Fruit fly (Drosophila melanogaster) whole organism, embryonic: Measurements from ENCODE around the gene CG42375.

Source experiments
- Aef1 ChIP-seq: fragments of 200-800 bp; sonication (Bioruptor generic); IDR thresholded peaks from 3 replicates; pipeline ENCODE4 v1.3.6; 2022; ENCODE audit warnings: missing biosample characterization, missing genetic modification characterization
- Asciz ChIP-seq: fragments of 200-800 bp; sonication (Bioruptor generic); optimal IDR thresholded peaks from 2 replicates; lab custom pipeline; 2017; ENCODE audit warnings: missing biosample characterization, mild to moderate bottlenecking, missing genetic modification characterization, missing genetic modification reagents
- BtbVII ChIP-seq: fragments of 200-800 bp; sonication (Bioruptor generic); optimal IDR thresholded peaks from 3 replicates; lab custom pipeline; 2017; ENCODE audit warnings: missing biosample characterization, mild to moderate bottlenecking, missing genetic modification characterization
- CG11504 ChIP-seq: fragments of 200-800 bp; sonication (Bioruptor generic); optimal IDR thresholded peaks from 3 replicates; lab custom pipeline; 2019; ENCODE audit warnings: missing biosample characterization, mild to moderate bottlenecking, missing genetic modification characterization, moderate library complexity
- CG15601 ChIP-seq: fragments of 200-800 bp; sonication (Bioruptor generic); optimal IDR thresholded peaks from 3 replicates; lab custom pipeline; 2019; ENCODE audit warnings: missing biosample characterization, mild to moderate bottlenecking, missing genetic modification characterization, moderate library complexity
- CG1603 ChIP-seq: fragments of 200-800 bp; sonication (Bioruptor generic); optimal IDR thresholded peaks from 2 replicates; lab custom pipeline; 2019; ENCODE audit warnings: missing biosample characterization, mild to moderate bottlenecking, missing genetic modification characterization, moderate library complexity
- CG17328 ChIP-seq: fragments of 200-800 bp; sonication (Bioruptor generic); IDR thresholded peaks from 2 replicates; pipeline ENCODE4 v1.3.6; 2022; ENCODE audit warnings: missing biosample characterization, missing genetic modification characterization
- CG17361 ChIP-seq: fragments of 200-800 bp; sonication (Bioruptor generic); IDR thresholded peaks from 3 replicates; pipeline ENCODE4 v1.3.6; 2022; ENCODE audit warnings: missing biosample characterization, missing genetic modification characterization
- CG18011 ChIP-seq: fragments of 200-800 bp; sonication (Bioruptor generic); optimal IDR thresholded peaks from 2 replicates; lab custom pipeline; 2017; ENCODE audit warnings: missing biosample characterization, missing genetic modification characterization, mild to moderate bottlenecking, moderate library complexity, missing genotype
- CG2875 ChIP-seq: fragments of 200-800 bp; sonication (Bioruptor generic); optimal IDR thresholded peaks from 2 replicates; lab custom pipeline; 2017; ENCODE audit warnings: missing biosample characterization, mild to moderate bottlenecking, missing genetic modification characterization, missing genetic modification reagents
- CG30020 ChIP-seq: fragments of 200-800 bp; optimal IDR thresholded peaks from 2 replicates; lab custom pipeline; 2019; ENCODE audit warnings: missing biosample characterization, mild to moderate bottlenecking, missing genetic modification characterization, moderate library complexity
- CG32767 ChIP-seq: fragments of 200-800 bp; sonication (Bioruptor generic); IDR thresholded peaks from 2 replicates; pipeline ENCODE4 v1.3.6; 2022; ENCODE audit warnings: missing biosample characterization, missing genetic modification characterization
- CG42726 ChIP-seq: fragments of 200-800 bp; sonication (Bioruptor generic); IDR thresholded peaks from 2 replicates; pipeline ENCODE4 v1.3.6; 2022; ENCODE audit warnings: missing biosample characterization, missing genetic modification characterization; ENCODE audit not compliant: partially characterized antibody
- CG4360 ChIP-seq: fragments of 200-800 bp; sonication (Bioruptor generic); IDR thresholded peaks from 2 replicates; pipeline ENCODE4 v1.3.6; 2022; ENCODE audit warnings: missing biosample characterization, missing genetic modification characterization
- CG6689 ChIP-seq: fragments of 200-800 bp; sonication (Bioruptor generic); IDR thresholded peaks from 2 replicates; pipeline ENCODE4 v1.3.6; 2022; ENCODE audit warnings: missing biosample characterization, missing genetic modification characterization
- CG6854 ChIP-seq: fragments of 200-800 bp; sonication (Bioruptor generic); optimal IDR thresholded peaks from 3 replicates; lab custom pipeline; 2017; ENCODE audit warnings: missing biosample characterization, mild to moderate bottlenecking, missing genetic modification characterization
- CG8388 ChIP-seq: fragments of 200-800 bp; sonication (Bioruptor generic); optimal IDR thresholded peaks from 2 replicates; lab custom pipeline; 2019; ENCODE audit warnings: missing biosample characterization, mild to moderate bottlenecking, missing genetic modification characterization, moderate library complexity
- CG9727 ChIP-seq: fragments of 200-800 bp; sonication (Bioruptor generic); optimal IDR thresholded peaks from 3 replicates; lab custom pipeline; 2017; ENCODE audit warnings: missing biosample characterization, mild to moderate bottlenecking, missing genetic modification characterization
- D19A ChIP-seq: fragments of 200-800 bp; optimal IDR thresholded peaks from 3 replicates; lab custom pipeline; 2019; ENCODE audit warnings: missing biosample characterization, mild to moderate bottlenecking, missing genetic modification characterization, moderate library complexity
- Dbx ChIP-seq: fragments of 200-800 bp; sonication (Bioruptor generic); IDR thresholded peaks from 3 replicates; pipeline ENCODE4 v1.3.6; 2022; ENCODE audit warnings: missing biosample characterization, missing genetic modification characterization
- Dip3 ChIP-seq: fragments of 200-800 bp; sonication (Bioruptor generic); optimal IDR thresholded peaks from 3 replicates; lab custom pipeline; 2016; ENCODE audit warnings: missing biosample characterization, missing genetic modification characterization
- Ets65A ChIP-seq: fragments of 200-800 bp; sonication (Bioruptor generic); peaks from one replicate; lab custom pipeline; 2016; ENCODE audit warnings: missing biosample characterization, missing genetic modification characterization
- Hey ChIP-seq: fragments of 200-800 bp; sonication (Bioruptor generic); optimal IDR thresholded peaks from 3 replicates; lab custom pipeline; 2018; ENCODE audit warnings: missing biosample characterization, mild to moderate bottlenecking, missing genetic modification characterization
- Med ChIP-seq: fragments of 200-800 bp; sonication (Bioruptor generic); peaks from one replicate; lab custom pipeline; 2016; ENCODE audit warnings: missing biosample characterization, missing genetic modification characterization, mild to moderate bottlenecking, inconsistent platforms, moderate library complexity
- Rx ChIP-seq: fragments of 200-800 bp; sonication (Bioruptor generic); IDR thresholded peaks from 2 replicates; pipeline ENCODE4 v1.3.6; 2022; ENCODE audit warnings: missing biosample characterization, missing genetic modification characterization
- Sox102F ChIP-seq: fragments of 200-800 bp; sonication (Bioruptor generic); optimal IDR thresholded peaks from 2 replicates; lab custom pipeline; 2018; ENCODE audit warnings: missing biosample characterization, mild to moderate bottlenecking, missing genetic modification characterization, moderate library complexity
- Spps ChIP-seq: fragments of 200-800 bp; sonication (Bioruptor generic); optimal IDR thresholded peaks from 2 replicates; lab custom pipeline; 2018; ENCODE audit warnings: missing biosample characterization, mild to moderate bottlenecking, missing genetic modification characterization
- Vsx1 ChIP-seq: fragments of 200-800 bp; sonication (Bioruptor generic); optimal IDR thresholded peaks from 2 replicates; lab custom pipeline; 2017; ENCODE audit warnings: missing biosample characterization, mild to moderate bottlenecking, missing genetic modification characterization, missing genetic modification reagents
- amos ChIP-seq: fragments of 200-800 bp; sonication (Bioruptor generic); IDR thresholded peaks from 2 replicates; pipeline ENCODE4 v1.3.6; 2022; ENCODE audit warnings: missing biosample characterization, missing genetic modification characterization; ENCODE audit not compliant: partially characterized antibody
- ash1 ChIP-seq: fragments of 200-800 bp; sonication (Bioruptor generic); optimal IDR thresholded peaks from 2 replicates; lab custom pipeline; 2018; ENCODE audit warnings: missing biosample characterization, mild to moderate bottlenecking, missing genetic modification characterization
- bbx ChIP-seq: fragments of 200-800 bp; sonication (Bioruptor generic); IDR thresholded peaks from 2 replicates; pipeline ENCODE4 v1.3.6; 2022; ENCODE audit warnings: missing biosample characterization, missing genetic modification characterization; ENCODE audit not compliant: partially characterized antibody
- bowl ChIP-seq: fragments of 200-800 bp; sonication (Bioruptor generic); IDR thresholded peaks from 2 replicates; pipeline ENCODE4 v1.3.6; 2022; ENCODE audit warnings: missing biosample characterization, missing genetic modification characterization
- bsh ChIP-seq, 2 experiments: fragments of 200-800 bp; sonication (Bioruptor generic); optimal IDR thresholded peaks; 2 replicates each; lab custom pipeline; 2017 to 2018; ENCODE audit warnings: mild to moderate bottlenecking in 2 of 2, missing biosample characterization in 2 of 2, missing genetic modification characterization in 2 of 2, moderate library complexity in 1 of 2
- crp ChIP-seq, 2 experiments: fragments of 200-800 bp; sonication (Bioruptor generic); optimal IDR thresholded peaks; 2 replicates in 1 of 2; 3 replicates in 1 of 2; lab custom pipeline; 2017; ENCODE audit warnings: missing biosample characterization in 2 of 2, missing genetic modification characterization in 2 of 2, mild to moderate bottlenecking in 1 of 2, moderate library complexity in 1 of 2
- dmrt99B ChIP-seq: fragments of 200-800 bp; sonication (Bioruptor generic); optimal IDR thresholded peaks from 2 replicates; lab custom pipeline; 2018; ENCODE audit warnings: missing biosample characterization, mild to moderate bottlenecking, missing genetic modification characterization, moderate library complexity
- emc ChIP-seq: fragments of 200-800 bp; sonication (Bioruptor generic); optimal IDR thresholded peaks from 2 replicates; lab custom pipeline; 2016; ENCODE audit warnings: missing biosample characterization, missing genetic modification characterization
- fd64A ChIP-seq: fragments of 200-800 bp; sonication (Bioruptor generic); optimal IDR thresholded peaks from 3 replicates; lab custom pipeline; 2018; ENCODE audit warnings: missing biosample characterization, mild to moderate bottlenecking, missing genetic modification characterization
- ken ChIP-seq: fragments of 200-800 bp; sonication (Bioruptor generic); IDR thresholded peaks from 3 replicates; pipeline ENCODE4 v1.3.6; 2022; ENCODE audit warnings: missing biosample characterization, missing genetic modification characterization
- kni ChIP-seq: fragments of 200-800 bp; sonication (Bioruptor generic); optimal IDR thresholded peaks from 3 replicates; lab custom pipeline; 2017; ENCODE audit warnings: mild to moderate bottlenecking, missing biosample characterization, missing genetic modification reagents, missing genetic modification characterization
- lbe ChIP-seq: fragments of 200-800 bp; sonication (Bioruptor generic); optimal IDR thresholded peaks from 2 replicates; lab custom pipeline; 2016; ENCODE audit warnings: missing biosample characterization, mild to moderate bottlenecking, missing genetic modification characterization
- pb ChIP-seq: fragments of 200-800 bp; sonication (Bioruptor generic); optimal IDR thresholded peaks from 3 replicates; lab custom pipeline; 2016; ENCODE audit warnings: missing biosample characterization, missing genetic modification characterization
- phol ChIP-seq: fragments of 200-800 bp; sonication (Bioruptor generic); optimal IDR thresholded peaks from 3 replicates; lab custom pipeline; 2018; ENCODE audit warnings: missing biosample characterization, mild to moderate bottlenecking, missing genetic modification characterization, moderate library complexity
- pros ChIP-seq: fragments of 200-800 bp; sonication (Bioruptor generic); optimal IDR thresholded peaks from 3 replicates; lab custom pipeline; 2019; ENCODE audit warnings: missing biosample characterization, mild to moderate bottlenecking, missing genetic modification characterization, moderate library complexity
- run ChIP-seq: fragments of 200-800 bp; sonication (Bioruptor generic); optimal IDR thresholded peaks from 3 replicates; lab custom pipeline; 2018; ENCODE audit warnings: missing biosample characterization, mild to moderate bottlenecking, missing genetic modification characterization
- salm ChIP-seq: fragments of 200-800 bp; sonication (Bioruptor generic); optimal IDR thresholded peaks from 2 replicates; lab custom pipeline; 2018; ENCODE audit warnings: missing biosample characterization, mild to moderate bottlenecking, missing genetic modification characterization
- sens ChIP-seq: fragments of 200-800 bp; sonication (Bioruptor generic); peaks from one replicate; lab custom pipeline; 2016; ENCODE audit warnings: missing biosample characterization, missing genetic modification characterization
- slp2 ChIP-seq: fragments of 200-800 bp; sonication (Bioruptor generic); optimal IDR thresholded peaks from 2 replicates; lab custom pipeline; 2016; ENCODE audit warnings: missing biosample characterization, missing genetic modification characterization
- stc ChIP-seq: fragments of 200-800 bp; sonication (Bioruptor generic); IDR thresholded peaks from 2 replicates; pipeline ENCODE4 v1.3.6; 2022; ENCODE audit warnings: missing biosample characterization, missing genetic modification characterization
- tap ChIP-seq: fragments of 200-800 bp; optimal IDR thresholded peaks from 3 replicates; lab custom pipeline; 2019; ENCODE audit warnings: missing biosample characterization, mild to moderate bottlenecking, missing genetic modification characterization, moderate library complexity
- tna ChIP-seq: fragments of 200-800 bp; sonication (Bioruptor generic); IDR thresholded peaks from 2 replicates; pipeline ENCODE4 v1.3.6; 2022; ENCODE audit warnings: missing biosample characterization, missing genetic modification characterization; ENCODE audit not compliant: partially characterized antibody
- usp ChIP-seq: fragments of >200 bp; optimal IDR thresholded peaks from 2 replicates; lab custom pipeline; 2017; ENCODE audit warnings: missing biosample characterization, missing genetic modification characterization

The CG42375 gene

dm6 chr3R:13820483-13820882, 41.1 kb downstream of the CG42375 start (continued):
- no peak for TF ChIP-seq CG6689 (GFP tag; lab: Robert Waterston, UW)
- peak; percentile 44 for TF ChIP-seq Vsx1
- TF ChIP-seq CG4360: peak; percentile 48; the same call in 1 of the 2 replicates
- peak in 1 of 2 experiments; percentile 19 for TF ChIP-seq bsh (GFP tag; optimal IDR thresholded peaks at IDR 0.05; lab: Kevin White, UChicago)
- TF ChIP-seq CG17361: no peak
- no peak for TF ChIP-seq pb (GFP tag; lab: Kevin White, UChicago)
- TF ChIP-seq CG2875: peak; percentile 17
- peak; percentile 57 for TF ChIP-seq Asciz (GFP tag; lab: Kevin White, UChicago)
- peak; percentile 22 for TF ChIP-seq D19A (tag; lab: Kevin White, UChicago)
- TF ChIP-seq crp (GFP tag; optimal IDR thresholded peaks at IDR 0.05; lab: Kevin White, UChicago): no peak
- peak; percentile 31 for TF ChIP-seq CG9727 (GFP tag; lab: Kevin White, UChicago)
- TF ChIP-seq slp2: no peak
- TF ChIP-seq sens (GFP tag; lab: Kevin White, UChicago): peak; percentile 40
- TF ChIP-seq tna (GFP tag; lab: Robert Waterston, UW): no peak
- no peak for TF ChIP-seq bbx
- TF ChIP-seq ash1 (GFP tag; lab: Kevin White, UChicago): no peak
- TF ChIP-seq ken (GFP tag; lab: Robert Waterston, UW): no peak
- TF ChIP-seq phol (tag; lab: Kevin White, UChicago): no peak
- peak; percentile 7 for TF ChIP-seq tap (tag; lab: Kevin White, UChicago)
- no peak for TF ChIP-seq Hey (tag; lab: Kevin White, UChicago)
- no peak for TF ChIP-seq emc (GFP tag; lab: Kevin White, UChicago)
- peak; percentile 23 for TF ChIP-seq Sox102F (GFP tag; lab: Kevin White, UChicago)
- TF ChIP-seq bowl (GFP tag; lab: Robert Waterston, UW): no peak
- TF ChIP-seq Spps: no peak
- peak; percentile 4 for TF ChIP-seq CG8388 (GFP tag; lab: Kevin White, UChicago)
- no peak for TF ChIP-seq pros (GFP tag; lab: Kevin White, UChicago)
- TF ChIP-seq Aef1 (GFP tag; lab: Robert Waterston, UW): 0 out of 3 replicates have a peak, but pooled peaks have one; percentile 16
- TF ChIP-seq CG1603 (tag; lab: Kevin White, UChicago): peak; percentile 13
- no peak for TF ChIP-seq Dip3
- TF ChIP-seq stc (GFP tag; lab: Robert Waterston, UW): no peak
- no peak for TF ChIP-seq CG6854 (GFP tag; lab: Kevin White, UChicago)
- no peak for TF ChIP-seq amos (GFP tag; lab: Robert Waterston, UW)
- TF ChIP-seq kni: peak; percentile 74
- no peak for TF ChIP-seq lbe (GFP tag; lab: Kevin White, UChicago)
- peak; percentile 35 for TF ChIP-seq Ets65A
- TF ChIP-seq CG18011 (GFP tag; lab: Kevin White, UChicago): peak; percentile 47
- peak; percentile 10; the same call in 1 of the 2 replicates for TF ChIP-seq CG32767
- TF ChIP-seq CG11504 (tag; lab: Kevin White, UChicago): peak; percentile 68
- TF ChIP-seq dmrt99B (tag; lab: Kevin White, UChicago): peak; percentile 16
- no peak for TF ChIP-seq usp
- TF ChIP-seq CG17328 (GFP tag; lab: Robert Waterston, UW): no peak
- peak; percentile 35 for TF ChIP-seq salm
- peak; percentile 31 for TF ChIP-seq CG15601
- no peak for TF ChIP-seq CG42726 (GFP tag; lab: Robert Waterston, UW)
- no peak for TF ChIP-seq Rx (GFP tag; lab: Robert Waterston, UW)
- no peak for TF ChIP-seq Dbx
- TF ChIP-seq run (tag; lab: Kevin White, UChicago): no peak
- TF ChIP-seq Med: peak; percentile 69
- peak; percentile 30 for TF ChIP-seq fd64A (GFP tag; lab: Kevin White, UChicago)
- TF ChIP-seq CG30020 (tag; lab: Kevin White, UChicago): no peak
- TF ChIP-seq BtbVII (GFP tag; lab: Kevin White, UChicago): no peak
